Fruit fly (Drosophila melanogaster) whole organism, wandering third instar larva: ENCODE data around the gene GIIIspla2.

ENCODE experiments used
- Abd-B ChIP-seq: fragments of >200 bp; optimal IDR thresholded peaks from 2 replicates; lab custom pipeline; 2017; ENCODE audit warnings: missing biosample characterization, missing genetic modification characterization
- CrebA ChIP-seq: fragments of 200-800 bp; sonication (Bioruptor generic); optimal IDR thresholded peaks from 2 replicates; lab custom pipeline; 2016; ENCODE audit warnings: missing biosample characterization, mild to moderate bottlenecking, missing genetic modification characterization, borderline replicate concordance
- Dfd ChIP-seq: fragments of >200 bp; optimal IDR thresholded peaks from 2 replicates; lab custom pipeline; 2017; ENCODE audit warnings: missing biosample characterization, missing genetic modification characterization
- GATAd ChIP-seq: sonication (Bioruptor generic); optimal IDR thresholded peaks from 2 replicates; lab custom pipeline; 2016; ENCODE audit warnings: missing biosample characterization, missing genetic modification characterization
- HLH106 ChIP-seq: fragments of 200-800 bp; optimal IDR thresholded peaks from 3 replicates; lab custom pipeline; 2019; ENCODE audit warnings: missing biosample characterization, mild to moderate bottlenecking, missing genetic modification characterization, moderate library complexity
- Hr83 ChIP-seq: fragments of 200-300 bp; sonication (Bioruptor generic); optimal IDR thresholded peaks from 2 replicates; lab custom pipeline; 2016; ENCODE audit warnings: missing biosample characterization, mild to moderate bottlenecking, missing genetic modification characterization, moderate library complexity; ENCODE audit not compliant: poor library complexity, severe bottlenecking
- Jra ChIP-seq: sonication (Bioruptor generic); optimal IDR thresholded peaks from 2 replicates; lab custom pipeline; 2016; ENCODE audit warnings: missing biosample characterization, missing genetic modification characterization
- Mio ChIP-seq: sonication (Bioruptor generic); optimal IDR thresholded peaks from 2 replicates; lab custom pipeline; 2016; ENCODE audit warnings: missing biosample characterization, missing genetic modification characterization
- Myc ChIP-seq: fragments of >200 bp; optimal IDR thresholded peaks from 2 replicates; lab custom pipeline; 2017
- N ChIP-seq: fragments of >200 bp; optimal IDR thresholded peaks from 2 replicates; lab custom pipeline; 2018; ENCODE audit warnings: missing biosample characterization, missing external identifiers, missing genetic modification characterization
- OdsH ChIP-seq: fragments of 200-800 bp; sonication (Bioruptor generic); optimal IDR thresholded peaks from 2 replicates; lab custom pipeline; 2016; ENCODE audit warnings: missing biosample characterization, mild to moderate bottlenecking, missing genetic modification characterization
- Rel ChIP-seq, 2 experiments: fragments of 200-800 bp; sonication (Bioruptor generic) in 1 of 2; optimal IDR thresholded peaks; 2 replicates in 1 of 2; 3 replicates in 1 of 2; lab custom pipeline; 2016 to 2019; ENCODE audit warnings: mild to moderate bottlenecking in 2 of 2, missing biosample characterization in 2 of 2, missing genetic modification characterization in 2 of 2, moderate library complexity in 1 of 2
- Sp1 ChIP-seq: fragments of 200-800 bp; sonication (Bioruptor generic); optimal IDR thresholded peaks from 3 replicates; lab custom pipeline; 2019; ENCODE audit warnings: missing biosample characterization, mild to moderate bottlenecking, missing genetic modification characterization, moderate library complexity
- Vsx2 ChIP-seq: fragments of 200-300, 225-300 bp; sonication (Bioruptor generic); optimal IDR thresholded peaks from 2 replicates; lab custom pipeline; 2018; ENCODE audit warnings: missing biosample characterization, missing genetic modification characterization; ENCODE audit not compliant: partially characterized antibody
- br ChIP-seq: fragments of 200-800 bp; sonication (Bioruptor generic); optimal IDR thresholded peaks from 2 replicates; lab custom pipeline; 2016; ENCODE audit warnings: missing biosample characterization, missing genetic modification characterization
- brk ChIP-seq: fragments of 200-800 bp; sonication (Bioruptor generic); optimal IDR thresholded peaks from 2 replicates; lab custom pipeline; 2016; ENCODE audit warnings: missing biosample characterization, mild to moderate bottlenecking, missing genetic modification characterization
- dl ChIP-seq, 2 experiments: fragments of 175-275, 200-275 bp in 1 of 2; fragments of 200-275 bp in 1 of 2; sonication (Bioruptor generic); optimal IDR thresholded peaks; lab custom pipeline; 2018; ENCODE audit warnings: mild to moderate bottlenecking in 2 of 2, missing biosample characterization in 2 of 2, missing genetic modification characterization in 2 of 2, moderate library complexity in 2 of 2; ENCODE audit not compliant: partially characterized antibody in 2 of 2, insufficient read depth in 1 of 2
- dsf ChIP-seq: sonication (Bioruptor generic); optimal IDR thresholded peaks from 2 replicates; lab custom pipeline; 2016; ENCODE audit warnings: missing biosample characterization, missing genetic modification characterization, borderline replicate concordance
- ey ChIP-seq: fragments of 200-800 bp; sonication (Bioruptor generic); optimal IDR thresholded peaks from 2 replicates; lab custom pipeline; 2016; ENCODE audit warnings: missing biosample characterization, missing genetic modification characterization
- fru ChIP-seq: fragments of 200-800 bp; sonication (Bioruptor generic); optimal IDR thresholded peaks from 3 replicates; lab custom pipeline; 2016; ENCODE audit warnings: missing biosample characterization, mild to moderate bottlenecking, missing genetic modification characterization
- h ChIP-seq: fragments of 200-800 bp; sonication (Bioruptor generic); optimal IDR thresholded peaks from 3 replicates; lab custom pipeline; 2016; ENCODE audit warnings: missing biosample characterization, mild to moderate bottlenecking, missing genetic modification characterization
- jim ChIP-seq: fragments of 175-275, 200-325 bp; sonication (Bioruptor generic); optimal IDR thresholded peaks from 2 replicates; lab custom pipeline; 2016; ENCODE audit warnings: missing biosample characterization, mild to moderate bottlenecking, missing genetic modification characterization
- lola ChIP-seq: fragments of >200 bp; optimal IDR thresholded peaks from 2 replicates; lab custom pipeline; 2017; ENCODE audit warnings: missing biosample characterization, missing genetic modification characterization
- pan ChIP-seq: fragments of >200 bp; optimal IDR thresholded peaks from 2 replicates; lab custom pipeline; 2017
- psq ChIP-seq: fragments of 200-800 bp; sonication (Bioruptor generic); optimal IDR thresholded peaks from 3 replicates; lab custom pipeline; 2017; ENCODE audit warnings: missing biosample characterization, mild to moderate bottlenecking, missing genetic modification characterization, moderate library complexity
- rgr ChIP-seq: fragments of 200-800 bp; sonication (Bioruptor generic); optimal IDR thresholded peaks from 3 replicates; lab custom pipeline; 2016; ENCODE audit warnings: missing biosample characterization, mild to moderate bottlenecking, missing genetic modification characterization
- sage ChIP-seq: fragments of 200-800 bp; sonication (Bioruptor generic); optimal IDR thresholded peaks from 2 replicates; lab custom pipeline; 2016; ENCODE audit warnings: missing biosample characterization, mild to moderate bottlenecking, missing genetic modification characterization
- sv ChIP-seq: fragments of 200-800 bp; sonication (Bioruptor generic); optimal IDR thresholded peaks from 3 replicates; lab custom pipeline; 2016; ENCODE audit warnings: missing biosample characterization, missing genetic modification characterization
- tai ChIP-seq: sonication (Bioruptor generic); optimal IDR thresholded peaks from 2 replicates; lab custom pipeline; 2016; ENCODE audit warnings: missing biosample characterization, missing genetic modification characterization
- usp ChIP-seq: fragments of >200 bp; optimal IDR thresholded peaks from 2 replicates; lab custom pipeline; 2017; ENCODE audit warnings: missing biosample characterization, missing genetic modification characterization
- woc ChIP-seq: sonication (Bioruptor generic); optimal IDR thresholded peaks from 2 replicates; lab custom pipeline; 2016; ENCODE audit warnings: missing biosample characterization, mild to moderate bottlenecking, missing genetic modification characterization

GIIIspla2 gene

dm6 chrX:8145501-8146157 is 11.8 kb upstream of the GIIIspla2 start, which contains the start of the genes alpha-PheRS and CG2129:
alpha-PheRS (minus strand) TSS chrX:8145602.
CG2129 (plus strand) TSS chrX:8145839.
- TF ChIP-seq HLH106 (peak; percentile 65), CrebA (GFP tag; lab: Kevin White, UChicago) (no peak), N (no peak), ey (GFP tag; lab: Kevin White, UChicago) (peak; percentile 6), Sp1 (peak; percentile 45), woc (GFP tag; lab: Kevin White, UChicago) (peak; percentile 77), Jra (GFP tag; lab: Kevin White, UChicago) (no peak), Myc (peak; percentile 92), br (GFP tag; lab: Kevin White, UChicago) (no peak), sage (no peak), h (GFP tag; lab: Kevin White, UChicago) (peak; percentile 41), psq (GFP tag; lab: Kevin White, UChicago) (peak; percentile 31), Rel (GFP tag; optimal IDR thresholded peaks at IDR 0.05; lab: Kevin White, UChicago) (no peak), Rel (tag; optimal IDR thresholded peaks at IDR 0.05; lab: Kevin White, UChicago) (peak; percentile 52)

- no peak for TF ChIP-seq pan (lab: Kevin White, UChicago)
- TF ChIP-seq Vsx2 (GFP tag; lab: Kevin White, UChicago): no peak
- no peak for TF ChIP-seq rgr (GFP tag; lab: Kevin White, UChicago)
- TF ChIP-seq tai (GFP tag; lab: Kevin White, UChicago): no peak
- TF ChIP-seq Dfd: no peak
- no peak for TF ChIP-seq Hr83 (GFP tag; lab: Kevin White, UChicago)
- TF ChIP-seq Mio: no peak
- no peak for TF ChIP-seq N
- no peak for TF ChIP-seq sage
- no peak for TF ChIP-seq br (GFP tag; lab: Kevin White, UChicago)
- TF ChIP-seq brk (GFP tag; lab: Kevin White, UChicago): no peak
- no peak for TF ChIP-seq Sp1
- no peak for TF ChIP-seq fru (GFP tag; lab: Kevin White, UChicago)
- no peak for TF ChIP-seq usp (GFP tag; lab: Kevin White, UChicago)
- TF ChIP-seq h (GFP tag; lab: Kevin White, UChicago): no peak
- no peak for TF ChIP-seq psq (GFP tag; lab: Kevin White, UChicago)
- no peak for TF ChIP-seq CrebA (GFP tag; lab: Kevin White, UChicago)
- no peak for TF ChIP-seq Myc
- no peak for TF ChIP-seq OdsH (GFP tag; lab: Kevin White, UChicago)
- no peak for TF ChIP-seq dsf (GFP tag; lab: Kevin White, UChicago)
- TF ChIP-seq, all 38 proteins: peak for 0
Observed at dm6 chrX:8147649-8148048, 9.8 kb upstream of the GIIIspla2 start, which contains the start of gene CG15336. CG15336 (plus strand) TSS chrX:8147949.

DNA sequence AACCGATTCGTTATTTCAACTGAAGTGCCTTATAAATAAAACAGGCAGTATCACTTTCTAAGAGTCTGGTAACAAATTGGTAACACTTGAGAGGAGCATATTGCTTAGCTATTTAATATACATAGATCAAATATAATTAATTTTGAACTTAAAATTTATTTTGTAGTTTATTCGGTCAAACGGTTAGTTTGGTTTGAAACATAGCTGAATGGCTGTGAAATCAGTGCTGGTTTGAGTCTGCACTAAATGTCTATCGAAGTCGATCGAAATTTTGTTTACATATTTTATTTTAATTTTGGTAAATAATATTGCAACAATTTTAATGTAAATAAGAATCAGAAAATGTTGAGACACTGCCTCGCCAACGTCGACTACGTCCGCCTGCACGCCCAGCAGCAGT is 8.9 kb upstream of the GIIIspla2 start, which contains the start of gene CG10959:
TSS of gene CG10959 (plus strand) at position 228 of the 400 bp plus-strand sequence.
- no peak for TF ChIP-seq ey (GFP tag; lab: Kevin White, UChicago)
- no peak for TF ChIP-seq jim
- TF ChIP-seq CrebA (GFP tag; lab: Kevin White, UChicago): no peak
- no peak for TF ChIP-seq rgr (GFP tag; lab: Kevin White, UChicago)
- no peak for TF ChIP-seq Dfd
- no peak for TF ChIP-seq GATAd (GFP tag; lab: Kevin White, UChicago)
- no peak for TF ChIP-seq Rel (GFP tag; optimal IDR thresholded peaks at IDR 0.05; lab: Kevin White, UChicago)
- no peak for TF ChIP-seq Rel (tag; optimal IDR thresholded peaks at IDR 0.05; lab: Kevin White, UChicago)
- no peak for TF ChIP-seq dl (GFP tag; optimal IDR thresholded peaks at IDR 0.05; lab: Kevin White, UChicago; ENCODE audit: insufficient read depth in 1 of 2, partially characterized antibody in 2 of 2)
- peak; percentile 4 for TF ChIP-seq Myc

DNA sequence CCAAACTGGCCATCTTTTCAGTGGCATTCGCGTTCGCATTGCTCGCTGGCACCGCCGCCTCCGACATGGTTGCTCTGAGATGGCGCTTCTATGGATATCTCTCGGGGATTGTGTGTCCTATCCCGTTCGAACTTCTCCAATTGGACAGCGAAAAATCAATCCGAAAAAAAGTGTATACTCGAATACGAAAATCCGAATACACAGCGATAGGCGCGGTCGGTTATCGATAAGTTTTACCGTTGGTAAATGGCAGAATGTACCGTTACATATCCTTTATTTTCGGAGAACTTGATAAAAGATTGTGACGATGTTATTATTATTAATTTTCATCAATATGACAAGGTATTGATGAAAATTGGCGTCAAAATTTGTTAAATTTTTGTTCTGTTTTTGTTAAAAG is 5.4 kb upstream of the GIIIspla2 start, which contains the start of gene Gbeta5:
TSS of gene Gbeta5 (minus strand) at position 199 of the 400 bp plus-strand sequence.
- TF ChIP-seq tai (GFP tag; lab: Kevin White, UChicago) (no peak), Abd-B (no peak), N (no peak), psq (GFP tag; lab: Kevin White, UChicago) (no peak), Mio (no peak), h (GFP tag; lab: Kevin White, UChicago) (no peak)

DNA sequence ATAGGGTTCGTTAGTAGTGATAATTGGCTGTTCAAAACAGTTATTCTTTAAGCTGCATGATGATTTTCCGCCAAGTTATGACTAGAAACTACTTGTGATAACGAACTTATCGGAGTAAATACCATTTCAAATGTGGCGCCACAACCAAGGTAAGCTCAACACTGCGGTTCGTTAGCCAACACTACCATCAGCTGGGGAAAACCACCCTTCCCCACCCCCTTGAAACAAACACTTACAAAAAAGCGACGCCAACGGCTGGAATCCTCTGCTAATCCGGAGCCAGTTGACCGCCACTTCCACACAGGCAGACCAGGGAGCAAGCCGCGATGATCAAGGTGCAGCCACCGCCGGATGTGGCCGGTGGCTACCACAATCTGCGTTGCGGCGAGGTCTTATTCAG is 4.7 kb upstream of the GIIIspla2 start, which contains the start of gene CG18262:
TSS of gene CG18262 (plus strand) at position 231 of the 400 bp plus-strand sequence.
- peak; percentile 5 for TF ChIP-seq GATAd (GFP tag; lab: Kevin White, UChicago)
- no peak for TF ChIP-seq lola (GFP tag; lab: Kevin White, UChicago)
- TF ChIP-seq sv (GFP tag; lab: Kevin White, UChicago): no peak
- TF ChIP-seq Rel (GFP tag; optimal IDR thresholded peaks at IDR 0.05; lab: Kevin White, UChicago): no peak
- peak; percentile 72 for TF ChIP-seq Rel (tag; optimal IDR thresholded peaks at IDR 0.05; lab: Kevin White, UChicago)
- no peak for TF ChIP-seq Sp1
